Worm (Caenorhabditis elegans) whole organism, L4 larva: ENCODE results near the gene srh-241.

Source experiments
- T20F7.1 ChIP-seq: fragments of 200-800 bp; sonication (Bioruptor generic); optimal IDR thresholded peaks from 2 replicates; lab custom pipeline; 2018; ENCODE audit warnings: mild to moderate bottlenecking, missing genetic modification characterization, missing compliant biosample characterization
- ceh-82 ChIP-seq: sonication (generic microtip); optimal IDR thresholded peaks from 2 replicates; lab custom pipeline; 2017; ENCODE audit warnings: missing biosample characterization, missing genetic modification characterization
- gei-8 ChIP-seq: fragments of 200-800 bp; sonication (Bioruptor generic); optimal IDR thresholded peaks from 2 replicates; lab custom pipeline; 2018; ENCODE audit warnings: mild to moderate bottlenecking, missing genetic modification characterization, missing compliant biosample characterization
- lin-1 ChIP-seq: fragments of 200-800 bp; sonication (Bioruptor generic); IDR thresholded peaks from 2 replicates; pipeline ENCODE4 v1.3.6; 2022; ENCODE audit warnings: missing genetic modification reagents, missing genetic modification characterization, missing compliant biosample characterization
- mdt-29 ChIP-seq: fragments of 200-800 bp; sonication (Bioruptor generic); IDR thresholded peaks from 2 replicates; pipeline ENCODE4 v1.3.6; 2022; ENCODE audit warnings: missing genetic modification reagents, missing genetic modification characterization, missing compliant biosample characterization
- pha-4 ChIP-seq, 2 experiments: fragments of 150-350 bp in 1 of 2; fragments of 200-800 bp in 1 of 2; sonication (Bioruptor generic) in 1 of 2; IDR thresholded peaks in 1 of 2; optimal IDR thresholded peaks in 1 of 2; 2 replicates each; pipeline versions ENCODE4 v1.3.6 to Lab custom; 2014 to 2022; ENCODE audit warnings: missing genetic modification characterization in 2 of 2, missing genetic modification reagents in 2 of 2, missing biosample characterization in 1 of 2, missing compliant biosample characterization in 1 of 2
- snpc-1.2 ChIP-seq: fragments of 200-800 bp; sonication (Bioruptor generic); IDR thresholded peaks from 2 replicates; pipeline ENCODE4 v1.3.6; 2022; ENCODE audit warnings: missing genetic modification reagents, missing genetic modification characterization, missing compliant biosample characterization
- tra-1 ChIP-seq: fragments of 200-800 bp; sonication (Bioruptor generic); IDR thresholded peaks from 2 replicates; pipeline ENCODE4 v1.3.6; 2022; ENCODE audit warnings: missing genetic modification reagents, missing genetic modification characterization, missing compliant biosample characterization

DNA sequence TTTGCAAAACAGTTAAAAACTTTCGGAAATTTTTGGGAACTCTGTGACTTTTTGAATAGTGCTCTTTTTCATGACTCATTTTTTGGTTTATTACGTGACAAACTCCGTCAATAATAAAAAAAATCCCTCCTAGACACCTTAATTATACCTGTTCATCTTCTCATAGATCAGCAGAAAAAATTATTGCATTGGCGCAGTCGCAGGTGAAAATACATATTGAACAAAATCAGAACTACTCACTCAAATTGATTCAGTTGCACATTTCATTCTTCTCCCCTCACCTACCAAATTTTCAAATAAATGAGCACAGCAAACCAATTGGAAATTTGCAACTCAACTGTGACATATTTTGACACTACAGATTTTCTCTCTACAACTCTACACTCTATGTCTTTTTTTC lies 23.6 kb upstream of the srh-241 start, which contains the start of gene srh-127:
- TF ChIP-seq lin-1 (GFP tag; lab: Robert Waterston, UW) (no peak), gei-8 (no peak), snpc-1.2 (GFP tag; lab: Robert Waterston, UW) (no peak), tra-1 (GFP tag; lab: Robert Waterston, UW) (no peak), T20F7.1 (no peak), pha-4 (GFP tag; IDR thresholded peaks at IDR 0.05; lab: Robert Waterston, UW) (no peak), pha-4 (tag; optimal IDR thresholded peaks at IDR 0.05; lab: Kevin White, UChicago) (no peak), ceh-82 (tag; lab: Kevin White, UChicago) (no peak), mdt-29 (no peak)
